Fruit fly (Drosophila melanogaster): ENCODE measurements around the gene CG13476.

Gene CG13476

dm6 chr3L:14673740-14674463 lies 31.4 kb upstream of the CG13476 start:
- no peak for TF ChIP-seq Dll (optimal IDR thresholded peaks at IDR 0.05)
- no peak for TF ChIP-seq pan (optimal IDR thresholded peaks at IDR 0.05)
- no peak for TF ChIP-seq usp (GFP tag; optimal IDR thresholded peaks at IDR 0.05)
- TF ChIP-seq CG8478 (optimal IDR thresholded peaks at IDR 0.05), result no peak
- no peak for TF ChIP-seq psq (optimal IDR thresholded peaks at IDR 0.05)
- no peak for TF ChIP-seq EcR (GFP tag; optimal IDR thresholded peaks at IDR 0.05)

- no peak for TF ChIP-seq psq (optimal IDR thresholded peaks at IDR 0.05)
- no peak for TF ChIP-seq CG8478 (optimal IDR thresholded peaks at IDR 0.05)
- TF ChIP-seq Dll (optimal IDR thresholded peaks at IDR 0.05), result no peak
- TF ChIP-seq EcR (GFP tag; optimal IDR thresholded peaks at IDR 0.05), result no peak
- no peak for TF ChIP-seq usp (GFP tag; optimal IDR thresholded peaks at IDR 0.05)
- no peak for TF ChIP-seq pan (optimal IDR thresholded peaks at IDR 0.05)
Observed at dm6 chr3L:14678097-14678679, 27.1 kb upstream of the CG13476 start, which contains the start of gene CG4914. Gene CG4914, minus strand, starts transcription at chr3L:14678147.

dm6 chr3L:14681504-14681903 lies 23.8 kb upstream of the CG13476 start:
- TF ChIP-seq pan (optimal IDR thresholded peaks at IDR 0.05), result no peak

- TF ChIP-seq psq (optimal IDR thresholded peaks at IDR 0.05) (no peak), CG8478 (optimal IDR thresholded peaks at IDR 0.05) (no peak), EcR (GFP tag; optimal IDR thresholded peaks at IDR 0.05) (no peak), Dll (optimal IDR thresholded peaks at IDR 0.05) (no peak), usp (GFP tag; optimal IDR thresholded peaks at IDR 0.05) (no peak)
Observed at dm6 chr3L:14684468-14684867, 20.8 kb upstream of the CG13476 start, which contains the start of gene Dnaaf6. Gene Dnaaf6, plus strand, starts transcription at chr3L:14684768.

- TF ChIP-seq CG8478 (optimal IDR thresholded peaks at IDR 0.05) (no peak), Dll (optimal IDR thresholded peaks at IDR 0.05) (no peak), psq (optimal IDR thresholded peaks at IDR 0.05) (no peak), usp (GFP tag; optimal IDR thresholded peaks at IDR 0.05) (no peak), pan (optimal IDR thresholded peaks at IDR 0.05) (no peak), EcR (GFP tag; optimal IDR thresholded peaks at IDR 0.05) (no peak)
Observed at dm6 chr3L:14686251-14686650, 19.0 kb upstream of the CG13476 start.

- TF ChIP-seq CG8478 (optimal IDR thresholded peaks at IDR 0.05), result no peak
- TF ChIP-seq EcR (GFP tag; optimal IDR thresholded peaks at IDR 0.05), result no peak
- TF ChIP-seq Dll (optimal IDR thresholded peaks at IDR 0.05), result no peak
- no peak for TF ChIP-seq psq (optimal IDR thresholded peaks at IDR 0.05)
- TF ChIP-seq pan (optimal IDR thresholded peaks at IDR 0.05), result no peak
- TF ChIP-seq usp (GFP tag; optimal IDR thresholded peaks at IDR 0.05), result no peak
Observed at dm6 chr3L:14691047-14691446, 14.2 kb upstream of the CG13476 start, which contains the start of gene gdrd. Gene gdrd, plus strand, starts transcription at chr3L:14691347.

- no peak for TF ChIP-seq EcR (GFP tag; optimal IDR thresholded peaks at IDR 0.05)
- TF ChIP-seq pan (optimal IDR thresholded peaks at IDR 0.05), result no peak
- no peak for TF ChIP-seq psq (optimal IDR thresholded peaks at IDR 0.05)
- TF ChIP-seq Dll (optimal IDR thresholded peaks at IDR 0.05), result no peak
- no peak for TF ChIP-seq usp (GFP tag; optimal IDR thresholded peaks at IDR 0.05)
- TF ChIP-seq CG8478 (optimal IDR thresholded peaks at IDR 0.05), result no peak
Observed at dm6 chr3L:14697005-14697404, 8.3 kb upstream of the CG13476 start, which contains the start of gene CG13474. Gene CG13474, minus strand, starts transcription at chr3L:14697105.

dm6 chr3L:14701578-14701977 lies 3.7 kb upstream of the CG13476 start, which contains the start of gene CG17177:
Gene CG17177, minus strand, starts transcription at chr3L:14701678.
- no peak for TF ChIP-seq usp (GFP tag; optimal IDR thresholded peaks at IDR 0.05)
- TF ChIP-seq psq (optimal IDR thresholded peaks at IDR 0.05), result no peak

- TF ChIP-seq usp (GFP tag; optimal IDR thresholded peaks at IDR 0.05) (no peak), EcR (GFP tag; optimal IDR thresholded peaks at IDR 0.05) (no peak), psq (optimal IDR thresholded peaks at IDR 0.05) (peak; percentile 38), pan (optimal IDR thresholded peaks at IDR 0.05) (no peak)
Observed at dm6 chr3L:14706461-14706880, 1.2 kb downstream of the CG13476 start.

- no peak for TF ChIP-seq EcR (GFP tag; optimal IDR thresholded peaks at IDR 0.05)
- no peak for TF ChIP-seq CG8478 (optimal IDR thresholded peaks at IDR 0.05)
- TF ChIP-seq usp (GFP tag; optimal IDR thresholded peaks at IDR 0.05), result no peak
- TF ChIP-seq pan (optimal IDR thresholded peaks at IDR 0.05), result no peak
- TF ChIP-seq psq (optimal IDR thresholded peaks at IDR 0.05), result no peak
- no peak for TF ChIP-seq Dll (optimal IDR thresholded peaks at IDR 0.05)
Observed at dm6 chr3L:14708053-14708452, 2.8 kb downstream of the CG13476 start.

- TF ChIP-seq pan (optimal IDR thresholded peaks at IDR 0.05) (no peak), CG8478 (optimal IDR thresholded peaks at IDR 0.05) (no peak), usp (GFP tag; optimal IDR thresholded peaks at IDR 0.05) (no peak), EcR (GFP tag; optimal IDR thresholded peaks at IDR 0.05) (no peak), psq (optimal IDR thresholded peaks at IDR 0.05) (no peak), Dll (optimal IDR thresholded peaks at IDR 0.05) (no peak)
Observed at dm6 chr3L:14712799-14713198, 7.5 kb downstream of the CG13476 start.

dm6 chr3L:14728460-14728859 lies 23.2 kb downstream of the CG13476 start, which contains the start of gene CG13473:
Gene CG13473, plus strand, starts transcription at chr3L:14728760.
- no peak for TF ChIP-seq psq (optimal IDR thresholded peaks at IDR 0.05)
- no peak for TF ChIP-seq EcR (GFP tag; optimal IDR thresholded peaks at IDR 0.05)
- TF ChIP-seq Dll (optimal IDR thresholded peaks at IDR 0.05), result no peak
- TF ChIP-seq pan (optimal IDR thresholded peaks at IDR 0.05), result no peak

- TF ChIP-seq pan (optimal IDR thresholded peaks at IDR 0.05), result no peak
- no peak for TF ChIP-seq psq (optimal IDR thresholded peaks at IDR 0.05)
- TF ChIP-seq CG8478 (optimal IDR thresholded peaks at IDR 0.05), result no peak
- TF ChIP-seq EcR (GFP tag; optimal IDR thresholded peaks at IDR 0.05), result no peak
- TF ChIP-seq Dll (optimal IDR thresholded peaks at IDR 0.05), result no peak
Observed at dm6 chr3L:14731790-14732189, 26.5 kb downstream of the CG13476 start.

All from whole organism.